Worm (Caenorhabditis elegans): ENCODE data around the gene C47D12.4.

C47D12.4 gene

DNA sequence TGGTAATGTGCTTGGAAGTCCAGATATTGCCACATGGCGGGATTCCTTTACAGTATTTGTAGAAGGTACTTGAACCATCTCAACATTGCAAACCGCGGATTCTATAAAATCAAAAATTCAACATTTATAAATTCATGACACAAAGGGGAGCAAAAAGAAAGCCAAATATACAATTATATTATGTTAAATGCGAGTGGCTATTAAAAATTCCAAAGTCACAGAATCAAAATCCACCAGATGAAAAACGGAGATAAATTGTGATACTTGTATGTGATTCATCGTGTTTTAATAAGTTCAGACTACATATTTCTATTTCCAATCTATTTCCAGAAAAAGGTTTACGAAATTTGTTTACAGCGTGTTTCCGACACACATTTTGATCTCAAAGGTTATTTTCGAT, 48.1 kb upstream of the C47D12.4 start, which contains the start of gene din-1:
Gene din-1 (minus strand): TSS at position 101 of the 400 bp plus-strand sequence.
- TF ChIP-seq sem-4 (tag; optimal IDR thresholded peaks at IDR 0.05) (no peak), nhr-6 (tag; optimal IDR thresholded peaks at IDR 0.05) (no peak), ztf-11 (tag; optimal IDR thresholded peaks at IDR 0.05) (no peak), mab-5 (tag; optimal IDR thresholded peaks at IDR 0.05) (no peak), unc-55 (GFP tag; optimal IDR thresholded peaks at IDR 0.05) (no peak), lin-39 (tag; optimal IDR thresholded peaks at IDR 0.05) (no peak), C34F6.9 (tag; optimal IDR thresholded peaks at IDR 0.05) (no peak), nhr-10 (tag; optimal IDR thresholded peaks at IDR 0.05) (no peak), unc-62 (GFP tag; optimal IDR thresholded peaks at IDR 0.05) (no peak), egl-27 (tag; optimal IDR thresholded peaks at IDR 0.05) (no peak), nhr-77 (tag; optimal IDR thresholded peaks at IDR 0.05) (no peak), ceh-16 (tag; optimal IDR thresholded peaks at IDR 0.05) (no peak), ceh-82 (tag; optimal IDR thresholded peaks at IDR 0.05) (no peak), lin-11 (tag; optimal IDR thresholded peaks at IDR 0.05) (no peak), ztf-1 (GFP tag; conservative IDR thresholded peaks at IDR 0.05) (no peak), blmp-1 (tag; optimal IDR thresholded peaks at IDR 0.05; ENCODE audit: insufficient read depth) (no peak), ZK546.5 (tag; optimal IDR thresholded peaks at IDR 0.05) (no peak), nhr-21 (tag; optimal IDR thresholded peaks at IDR 0.05) (no peak), crh-2 (tag; optimal IDR thresholded peaks at IDR 0.05) (no peak), gmeb-1 (tag; optimal IDR thresholded peaks at IDR 0.05) (no peak)

DNA sequence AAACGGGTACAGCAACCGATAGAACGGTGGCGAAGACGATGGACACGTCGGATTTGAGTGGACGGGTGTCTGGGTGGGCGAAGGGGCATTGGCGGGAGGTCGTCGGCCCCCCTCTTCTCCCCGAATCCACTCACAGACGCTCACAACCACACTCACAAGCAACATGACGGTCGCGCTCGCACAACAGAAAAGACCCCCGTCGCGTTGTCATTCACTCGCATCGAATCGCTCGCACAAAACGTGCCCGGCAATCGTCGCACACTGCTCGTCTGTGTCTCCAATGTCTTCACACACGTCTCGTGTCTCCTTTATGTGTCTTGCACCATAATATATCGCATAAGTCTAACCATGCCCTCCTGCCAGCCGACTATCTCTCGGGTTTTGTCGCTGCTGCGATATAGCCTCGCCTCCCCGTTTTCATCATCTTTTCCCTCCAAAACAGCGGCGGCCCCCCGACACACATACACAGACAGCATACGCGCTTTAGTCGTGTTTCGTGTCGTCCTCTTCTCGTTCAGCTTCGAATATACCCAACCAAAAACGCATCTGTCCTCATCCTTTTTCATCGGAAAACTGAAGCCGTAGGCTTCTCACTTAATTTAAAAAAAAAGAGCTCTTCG, 47.4 kb upstream of the C47D12.4 start:
- TF ChIP-seq blmp-1 (tag; optimal IDR thresholded peaks at IDR 0.05; ENCODE audit: insufficient read depth) (peak; percentile 83), C34F6.9 (tag; optimal IDR thresholded peaks at IDR 0.05) (peak; percentile 87), F13H6.1 (tag; optimal IDR thresholded peaks at IDR 0.05) (peak; percentile 96), nhr-11 (tag; optimal IDR thresholded peaks at IDR 0.05) (no peak), ceh-82 (tag; optimal IDR thresholded peaks at IDR 0.05) (peak; percentile 46), crh-2 (tag; optimal IDR thresholded peaks at IDR 0.05) (peak; percentile 90), elt-3 (tag; optimal IDR thresholded peaks at IDR 0.05) (no peak), alr-1 (tag; optimal IDR thresholded peaks at IDR 0.05) (no peak), nhr-77 (tag; optimal IDR thresholded peaks at IDR 0.05) (peak; percentile 6), mab-5 (tag; optimal IDR thresholded peaks at IDR 0.05) (peak; percentile 86), peb-1 (tag; optimal IDR thresholded peaks at IDR 0.05) (no peak), nhr-129 (tag; optimal IDR thresholded peaks at IDR 0.05) (peak; percentile 95), skn-1 (tag; optimal IDR thresholded peaks at IDR 0.05) (no peak), ztf-11 (tag; optimal IDR thresholded peaks at IDR 0.05) (no peak), ztf-1 (GFP tag; conservative IDR thresholded peaks at IDR 0.05) (no peak), aly-2 (tag; optimal IDR thresholded peaks at IDR 0.05) (no peak), lsy-2 (tag; optimal IDR thresholded peaks at IDR 0.05) (peak; percentile 58 to 74), nhr-25 (tag; optimal IDR thresholded peaks at IDR 0.05) (peak; percentile 89), sem-4 (tag; optimal IDR thresholded peaks at IDR 0.05) (peak; percentile 87), unc-55 (GFP tag; optimal IDR thresholded peaks at IDR 0.05) (peak; percentile 75), ztf-4 (tag; optimal IDR thresholded peaks at IDR 0.05) (peak; percentile 79), nhr-10 (tag; optimal IDR thresholded peaks at IDR 0.05) (no peak), fos-1 (tag; optimal IDR thresholded peaks at IDR 0.05) (peak; percentile 88), unc-62 (GFP tag; optimal IDR thresholded peaks at IDR 0.05) (no peak), lin-13 (GFP tag; optimal IDR thresholded peaks at IDR 0.05) (peak; percentile 78), lin-39 (tag; optimal IDR thresholded peaks at IDR 0.05) (no peak), ama-1 (optimal IDR thresholded peaks at IDR 0.05) (peak; percentile 78), gmeb-1 (tag; optimal IDR thresholded peaks at IDR 0.05) (peak; percentile 59), sma-9 (GFP tag; optimal IDR thresholded peaks at IDR 0.05) (peak; percentile 93), sma-9 (tag; optimal IDR thresholded peaks at IDR 0.05) (no peak), zag-1 (tag; optimal IDR thresholded peaks at IDR 0.05) (peak; percentile 86), dmd-4 (tag; optimal IDR thresholded peaks at IDR 0.05) (no peak), ceh-16 (tag; optimal IDR thresholded peaks at IDR 0.05) (no peak), egl-27 (tag; optimal IDR thresholded peaks at IDR 0.05) (peak; percentile 89), Y55F3AM.14 (GFP tag; optimal IDR thresholded peaks at IDR 0.05) (peak; percentile 91), sma-3 (GFP tag; optimal IDR thresholded peaks at IDR 0.05) (peak; percentile 90), nhr-6 (tag; optimal IDR thresholded peaks at IDR 0.05) (peak; percentile 62), lin-11 (tag; optimal IDR thresholded peaks at IDR 0.05) (peak; percentile 70), snpc-4 (tag; optimal IDR thresholded peaks at IDR 0.05) (peak; percentile 59), nhr-23 (tag; optimal IDR thresholded peaks at IDR 0.05) (no peak), unc-39 (tag; optimal IDR thresholded peaks at IDR 0.05) (no peak), mdl-1 (tag; optimal IDR thresholded peaks at IDR 0.05) (peak; percentile 87 to 94), ZK546.5 (tag; optimal IDR thresholded peaks at IDR 0.05) (no peak), nhr-21 (tag; optimal IDR thresholded peaks at IDR 0.05) (peak; percentile 87)
